Worm (Caenorhabditis elegans) whole organism, early embryonic: Measurements from ENCODE around the gene tmem-218.

ENCODE experiments used
- B0310.2 ChIP-seq: sonication (generic microtip); optimal IDR thresholded peaks from 2 replicates; lab custom pipeline; 2016; ENCODE audit warnings: mild to moderate bottlenecking, missing genetic modification characterization, missing compliant biosample characterization
- ama-1 ChIP-seq: fragments of 150-350 bp; optimal IDR thresholded peaks from 2 replicates; lab custom pipeline; 2014
- ets-7 ChIP-seq: sonication (generic microtip); optimal IDR thresholded peaks from 2 replicates; lab custom pipeline; 2016; ENCODE audit warnings: missing genotype, missing genetic modification characterization, missing compliant biosample characterization
- hmg-4 ChIP-seq: fragments of 200-800 bp; sonication (Bioruptor generic); optimal IDR thresholded peaks from 2 replicates; lab custom pipeline; 2018; ENCODE audit warnings: mild to moderate bottlenecking, missing genetic modification characterization, missing compliant biosample characterization
- hnd-1 ChIP-seq: sonication (generic microtip); optimal IDR thresholded peaks from 2 replicates; lab custom pipeline; 2016; ENCODE audit warnings: missing genetic modification characterization, missing compliant biosample characterization

- TF ChIP-seq B0310.2 (no peak), ama-1 (lab: Kevin White, UChicago) (no peak), hnd-1 (tag; lab: Kevin White, UChicago) (no peak), ets-7 (tag; lab: Kevin White, UChicago) (no peak), hmg-4 (GFP tag; lab: Kevin White, UChicago) (no peak)
Observed at ce11 chrX:17634245-17634644, 15.2 kb upstream of the tmem-218 start.
